Worm (Caenorhabditis elegans) whole organism, L1 larva: ENCODE data around the gene dnj-2.
"Not testable (repeated sequence)": the region's sequence is repeated elsewhere in the genome, so short reads cannot be mapped to it uniquely, and the experiment has no call there.

Experiments used
- C04F5.9 ChIP-seq: sonication (generic microtip); optimal IDR thresholded peaks from 2 replicates; lab custom pipeline; 2016; ENCODE audit warnings: missing genetic modification characterization, missing compliant biosample characterization
- C16A3.4 ChIP-seq: fragments of 150-350 bp; optimal IDR thresholded peaks from 2 replicates; lab custom pipeline; 2014; ENCODE audit warnings: missing biosample characterization, missing genetic modification characterization
- aha-1 ChIP-seq: fragments of 150-350 bp; optimal IDR thresholded peaks from 2 replicates; lab custom pipeline; 2014; ENCODE audit warnings: missing biosample characterization, missing genetic modification characterization
- aly-2 ChIP-seq: fragments of 150-350 bp; optimal IDR thresholded peaks from 2 replicates; lab custom pipeline; 2014; ENCODE audit warnings: missing biosample characterization, missing genetic modification characterization
- ama-1 ChIP-seq: fragments of 150-350 bp; optimal IDR thresholded peaks from 2 replicates; lab custom pipeline; 2014
- blmp-1 ChIP-seq: fragments of 150-350 bp; optimal IDR thresholded peaks from 2 replicates; lab custom pipeline; 2014; ENCODE audit warnings: missing biosample characterization, missing genetic modification characterization
- ceh-63 ChIP-seq: fragments of 200-800 bp; sonication (Bioruptor generic); optimal IDR thresholded peaks from 2 replicates; lab custom pipeline; 2018; ENCODE audit warnings: mild to moderate bottlenecking, missing genetic modification characterization, missing compliant biosample characterization
- ceh-8 ChIP-seq: fragments of 200-800 bp; sonication (Bioruptor generic); optimal IDR thresholded peaks from 2 replicates; lab custom pipeline; 2018; ENCODE audit warnings: mild to moderate bottlenecking, missing genetic modification characterization, moderate library complexity, missing compliant biosample characterization
- ceh-90 ChIP-seq: sonication (generic microtip); optimal IDR thresholded peaks from 2 replicates; lab custom pipeline; 2016; ENCODE audit warnings: missing genetic modification characterization, missing compliant biosample characterization
- ces-1 ChIP-seq: fragments of 150-350 bp; optimal IDR thresholded peaks from 2 replicates; lab custom pipeline; 2014; ENCODE audit warnings: missing biosample characterization, missing genetic modification reagents, missing genetic modification characterization
- dpl-1 ChIP-seq, 3 experiments: fragments of 150-350 bp in 2 of 3; sonication (generic microtip) in 1 of 3; optimal IDR thresholded peaks; 2 replicates each; lab custom pipeline; 2014 to 2017; ENCODE audit warnings: missing biosample characterization in 3 of 3, missing genetic modification characterization in 3 of 3, missing genetic modification reagents in 3 of 3
- efl-1 ChIP-seq, 4 experiments: fragments of 150-350 bp; optimal IDR thresholded peaks in 3 of 4; peaks in 1 of 4; 1 replicate in 1 of 4; 2 replicates in 3 of 4; lab custom pipeline; 2014; ENCODE audit warnings: missing biosample characterization in 2 of 4, missing genetic modification characterization in 2 of 4, missing genetic modification reagents in 2 of 4
- ets-5 ChIP-seq: fragments of 200-800 bp; sonication (Bioruptor generic); IDR thresholded peaks from 2 replicates; pipeline ENCODE4 v1.3.6; 2022; ENCODE audit warnings: missing genetic modification characterization, missing compliant biosample characterization
- hlh-17 ChIP-seq: fragments of 200-800 bp; sonication (Bioruptor generic); optimal IDR thresholded peaks from 2 replicates; lab custom pipeline; 2018; ENCODE audit warnings: missing genetic modification characterization, mild to moderate bottlenecking, missing compliant biosample characterization, moderate library complexity, borderline replicate concordance
- jun-1 ChIP-seq: fragments of 150-350 bp; optimal IDR thresholded peaks from 2 replicates; lab custom pipeline; 2014; ENCODE audit warnings: missing biosample characterization, missing genetic modification reagents, missing genetic modification characterization
- lin-35 ChIP-seq, 2 experiments: fragments of 150-350 bp; optimal IDR thresholded peaks; 2 replicates each; lab custom pipeline; 2014; ENCODE audit warnings: missing biosample characterization in 2 of 2, missing genetic modification characterization in 2 of 2, missing genetic modification reagents in 2 of 2
- lin-39 ChIP-seq: fragments of 150-350 bp; optimal IDR thresholded peaks from 2 replicates; lab custom pipeline; 2014; ENCODE audit warnings: missing biosample characterization, missing genetic modification reagents, missing genetic modification characterization
- mdl-1 ChIP-seq, 2 experiments: fragments of 150-350 bp; optimal IDR thresholded peaks; 2 replicates each; lab custom pipeline; 2014 to 2017; ENCODE audit warnings: missing biosample characterization in 2 of 2, missing genetic modification characterization in 2 of 2, inconsistent platforms in 1 of 2
- mep-1 ChIP-seq: fragments of 150-350 bp; optimal IDR thresholded peaks from 2 replicates; lab custom pipeline; 2014; ENCODE audit warnings: missing biosample characterization, missing genetic modification characterization
- nhr-19 ChIP-seq: fragments of 200-800 bp; sonication (Bioruptor generic); conservative IDR thresholded peaks from 2 replicates; pipeline ENCODE4 v1.3.6; 2022; ENCODE audit warnings: missing genetic modification characterization, missing compliant biosample characterization
- nhr-237 ChIP-seq: fragments of 150-350 bp; optimal IDR thresholded peaks from 2 replicates; lab custom pipeline; 2014; ENCODE audit warnings: missing biosample characterization, missing genetic modification characterization
- nhr-84 ChIP-seq: sonication (generic microtip); optimal IDR thresholded peaks from 2 replicates; lab custom pipeline; 2017; ENCODE audit warnings: missing biosample characterization, missing genetic modification characterization
- nhr-90 ChIP-seq: sonication (generic microtip); optimal IDR thresholded peaks from 2 replicates; lab custom pipeline; 2016; ENCODE audit warnings: mild to moderate bottlenecking, missing genetic modification characterization, missing compliant biosample characterization; ENCODE audit not compliant: poor library complexity
- pqm-1 ChIP-seq: sonication (generic microtip); optimal IDR thresholded peaks from 3 replicates; lab custom pipeline; 2017; ENCODE audit warnings: missing biosample characterization, missing genetic modification characterization
- skn-1 ChIP-seq: fragments of 150-350 bp; optimal IDR thresholded peaks from 2 replicates; lab custom pipeline; 2014; ENCODE audit warnings: missing biosample characterization, missing genetic modification characterization
- snpc-4 ChIP-seq: fragments of 150-350 bp; optimal IDR thresholded peaks from 2 replicates; lab custom pipeline; 2014; ENCODE audit warnings: missing biosample characterization, missing genetic modification characterization
- sup-37 ChIP-seq: fragments of 200-800 bp; sonication (Bioruptor generic); optimal IDR thresholded peaks from 2 replicates; lab custom pipeline; 2018; ENCODE audit warnings: mild to moderate bottlenecking, missing genetic modification characterization, missing compliant biosample characterization
- swsn-7 ChIP-seq: sonication (generic microtip); optimal IDR thresholded peaks from 2 replicates; lab custom pipeline; 2016; ENCODE audit warnings: missing genetic modification characterization, missing compliant biosample characterization
- tbx-2 ChIP-seq: sonication (generic microtip); optimal IDR thresholded peaks from 2 replicates; lab custom pipeline; 2016; ENCODE audit warnings: missing genetic modification characterization, missing compliant biosample characterization
- tlp-1 ChIP-seq: fragments of 150-350 bp; optimal IDR thresholded peaks from 2 replicates; lab custom pipeline; 2014; ENCODE audit warnings: missing biosample characterization, missing genetic modification characterization
- unc-30 ChIP-seq: sonication (generic microtip); optimal IDR thresholded peaks from 2 replicates; lab custom pipeline; 2017; ENCODE audit warnings: missing biosample characterization, missing genetic modification characterization
- unc-86 ChIP-seq: sonication (generic microtip); optimal IDR thresholded peaks from 2 replicates; lab custom pipeline; 2016; ENCODE audit warnings: missing genetic modification characterization, missing compliant biosample characterization
- unc-98 ChIP-seq: fragments of 200-800 bp; sonication (Bioruptor generic); IDR thresholded peaks from 2 replicates; pipeline ENCODE4 v1.3.6; 2022; ENCODE audit warnings: missing genetic modification characterization, missing compliant biosample characterization
- xbp-1 ChIP-seq: sonication (generic microtip); optimal IDR thresholded peaks from 2 replicates; lab custom pipeline; 2016; ENCODE audit warnings: missing genetic modification characterization, missing compliant biosample characterization
- zag-1 ChIP-seq: fragments of 150-350 bp; optimal IDR thresholded peaks from 2 replicates; lab custom pipeline; 2014; ENCODE audit warnings: missing biosample characterization, missing genetic modification characterization
- zip-4 ChIP-seq: fragments of 200-800 bp; sonication (Bioruptor generic); optimal IDR thresholded peaks from 2 replicates; lab custom pipeline; 2018; ENCODE audit warnings: mild to moderate bottlenecking, missing genetic modification characterization, moderate library complexity, missing compliant biosample characterization
- ztf-11 ChIP-seq, 2 experiments: sonication (generic microtip); optimal IDR thresholded peaks; 2 replicates each; lab custom pipeline; 2016 to 2017; ENCODE audit warnings: missing genetic modification characterization in 2 of 2, missing biosample characterization in 1 of 2, missing compliant biosample characterization in 1 of 2

The dnj-2 gene

ce11 chrIV:11332751-11333150 lies 19.0 kb upstream of the dnj-2 start, which contains the start of gene sart-3:
Gene sart-3 (minus strand): TSS chrIV:11332969.
- TF ChIP-seq efl-1 (optimal IDR thresholded peaks at IDR 0.05; lab: Kevin White, UChicago) (peak in 1 of 2 experiments; percentile 10), efl-1 (GFP tag; optimal IDR thresholded peaks at IDR 0.05 in 1 of 2; lab: Kevin White, UChicago) (peak in 1 of 2 experiments; percentile 5), dpl-1 (GFP tag; optimal IDR thresholded peaks at IDR 0.05; lab: Kevin White, UChicago) (peak in 1 of 3 experiments; percentile 38), xbp-1 (tag; lab: Kevin White, UChicago) (no peak), sup-37 (GFP tag; lab: Kevin White, UChicago) (no peak), skn-1 (tag; lab: Kevin White, UChicago) (peak; percentile 3), lin-35 (GFP tag; optimal IDR thresholded peaks at IDR 0.05; lab: Kevin White, UChicago) (peak in 1 of 2 experiments; percentile 24)

ce11 chrIV:11329269-11329668 lies 15.5 kb upstream of the dnj-2 start, which contains the start of gene leo-1:
Gene leo-1 (minus strand): TSS chrIV:11329369.
- TF ChIP-seq efl-1 (optimal IDR thresholded peaks at IDR 0.05; lab: Kevin White, UChicago), result no peak
- TF ChIP-seq efl-1 (GFP tag; optimal IDR thresholded peaks at IDR 0.05 in 1 of 2; lab: Kevin White, UChicago), result no peak
- TF ChIP-seq hlh-17 (GFP tag; lab: Kevin White, UChicago), result no peak
- no peak for TF ChIP-seq ztf-11 (tag; optimal IDR thresholded peaks at IDR 0.05; lab: Kevin White, UChicago)
- no peak for TF ChIP-seq nhr-84 (tag; lab: Kevin White, UChicago)
- TF ChIP-seq nhr-237, result no peak
- TF ChIP-seq ama-1 (lab: Kevin White, UChicago), result no peak
- no peak for TF ChIP-seq nhr-90 (tag; lab: Kevin White, UChicago)
- no peak for TF ChIP-seq zag-1 (tag; lab: Kevin White, UChicago)
- no peak for TF ChIP-seq mdl-1 (tag; optimal IDR thresholded peaks at IDR 0.05; lab: Kevin White, UChicago)
- TF ChIP-seq ets-5, result no peak
- TF ChIP-seq, all 84 proteins: peak for 0

- TF ChIP-seq blmp-1 (tag; lab: Kevin White, UChicago), result no peak
- no peak for TF ChIP-seq efl-1 (optimal IDR thresholded peaks at IDR 0.05; lab: Kevin White, UChicago)
- TF ChIP-seq efl-1 (GFP tag; optimal IDR thresholded peaks at IDR 0.05 in 1 of 2; lab: Kevin White, UChicago), result peak in 1 of 2 experiments; percentile 59
Measured at ce11 chrIV:11326939-11327565, 13.3 kb upstream of the dnj-2 start, which contains the start of gene B0035.21. Gene B0035.21 (plus strand): TSS chrIV:11327260.

- TF ChIP-seq aha-1; zip-4; aly-2 (tag; lab: Kevin White, UChicago): not testable (repeated sequence)
Measured at ce11 chrIV:11324741-11325140, 11.0 kb upstream of the dnj-2 start, which contains the start of gene his-48. Gene his-48 (plus strand): TSS chrIV:11324745.

ce11 chrIV:11323666-11324065 lies 9.9 kb upstream of the dnj-2 start:
- TF ChIP-seq tlp-1 (tag; lab: Kevin White, UChicago) (no peak), tbx-2 (no peak), unc-98 (GFP tag; lab: Robert Waterston, UW) (no peak), ceh-63 (GFP tag; lab: Kevin White, UChicago) (no peak), jun-1 (tag; lab: Kevin White, UChicago) (no peak), snpc-4 (no peak), unc-86 (no peak), aly-2 (tag; lab: Kevin White, UChicago) (no peak), ceh-8 (GFP tag; lab: Kevin White, UChicago) (no peak)

- TF ChIP-seq C04F5.9, result no peak
- TF ChIP-seq ztf-11 (tag; optimal IDR thresholded peaks at IDR 0.05; lab: Kevin White, UChicago), result no peak
- no peak for TF ChIP-seq C16A3.4 (tag; lab: Kevin White, UChicago)
- TF ChIP-seq lin-39 (tag; lab: Kevin White, UChicago), result no peak
- no peak for TF ChIP-seq ceh-90
- no peak for TF ChIP-seq ces-1
- TF ChIP-seq mep-1 (tag; lab: Kevin White, UChicago), result no peak
- TF ChIP-seq swsn-7 (tag; lab: Kevin White, UChicago), result no peak
- TF ChIP-seq pqm-1, result no peak
- TF ChIP-seq unc-86, result no peak
- no peak for TF ChIP-seq unc-30 (tag; lab: Kevin White, UChicago)
- no peak for TF ChIP-seq nhr-19 (GFP tag; lab: Robert Waterston, UW)
Measured at ce11 chrIV:11320500-11320899, 6.7 kb upstream of the dnj-2 start, which contains the start of gene edg-1. Gene edg-1 (plus strand): TSS chrIV:11320800.
